Worm (Caenorhabditis elegans): ENCODE measurements around the gene C34E10.10.

Gene C34E10.10

ce11 chrIII:5230415-5230814, 2.7 kb upstream of the C34E10.10 start, which contains the start of gene prmt-5 (continued):
- no peak for TF ChIP-seq unc-39 (tag; optimal IDR thresholded peaks at IDR 0.05)
- peak; percentile 76 for TF ChIP-seq aly-2 (tag; optimal IDR thresholded peaks at IDR 0.05)
- TF ChIP-seq sea-2 (GFP tag; optimal IDR thresholded peaks at IDR 0.05): no peak
- no peak for TF ChIP-seq mml-1 (tag; optimal IDR thresholded peaks at IDR 0.05)
- TF ChIP-seq lsy-12 (tag; optimal IDR thresholded peaks at IDR 0.05): peak; percentile 81
- no peak for TF ChIP-seq lin-15B (tag; optimal IDR thresholded peaks at IDR 0.05)
- no peak for TF ChIP-seq nhr-67 (tag; optimal IDR thresholded peaks at IDR 0.05)
- no peak for TF ChIP-seq lin-39 (tag; optimal IDR thresholded peaks at IDR 0.05)

ce11 chrIII:5229511-5230250, 2.0 kb upstream of the C34E10.10 start:
- no peak for TF ChIP-seq skn-1 (tag; optimal IDR thresholded peaks at IDR 0.05)
- no peak for TF ChIP-seq nhr-28 (tag; optimal IDR thresholded peaks at IDR 0.05)
- TF ChIP-seq fkh-2 (tag; optimal IDR thresholded peaks at IDR 0.05): no peak
- TF ChIP-seq nhr-77 (tag; optimal IDR thresholded peaks at IDR 0.05): no peak
- no peak for TF ChIP-seq ceh-16 (tag; optimal IDR thresholded peaks at IDR 0.05)
- no peak for TF ChIP-seq ceh-82 (tag; optimal IDR thresholded peaks at IDR 0.05)
- TF ChIP-seq lin-39 (tag; optimal IDR thresholded peaks at IDR 0.05): no peak
- no peak for TF ChIP-seq pha-4 (tag; optimal IDR thresholded peaks at IDR 0.05)

- TF ChIP-seq elt-2 (tag; optimal IDR thresholded peaks at IDR 0.05) (no peak), hmg-11 (tag; optimal IDR thresholded peaks at IDR 0.05) (no peak), mdl-1 (tag; optimal IDR thresholded peaks at IDR 0.05) (no peak)
These were observed 1.2 kb upstream of the C34E10.10 start for ce11 chrIII:5228839-5229238.

- no peak for TF ChIP-seq nhr-28 (tag; optimal IDR thresholded peaks at IDR 0.05)
- TF ChIP-seq snpc-4 (tag; optimal IDR thresholded peaks at IDR 0.05): no peak
- TF ChIP-seq fkh-10 (GFP tag; optimal IDR thresholded peaks at IDR 0.05): no peak
- TF ChIP-seq ceh-82 (tag; optimal IDR thresholded peaks at IDR 0.05): no peak
- TF ChIP-seq tbx-2 (tag; optimal IDR thresholded peaks at IDR 0.05): no peak
- no peak for TF ChIP-seq egl-5 (tag; optimal IDR thresholded peaks at IDR 0.05)
- no peak for TF ChIP-seq pha-4 (tag; optimal IDR thresholded peaks at IDR 0.05)
- TF ChIP-seq elt-1 (tag; optimal IDR thresholded peaks at IDR 0.05): no peak
- TF ChIP-seq pqm-1 (tag; optimal IDR thresholded peaks at IDR 0.05): no peak
- TF ChIP-seq ztf-11 (tag; optimal IDR thresholded peaks at IDR 0.05): no peak
- TF ChIP-seq nhr-76 (tag; optimal IDR thresholded peaks at IDR 0.05): no peak
These were observed 2.4 kb downstream of the C34E10.10 start, which contains the start of gene nex-1 for ce11 chrIII:5225321-5225720. Gene nex-1, plus strand, starts transcription at chrIII:5225621.

- TF ChIP-seq nhr-23 (tag; optimal IDR thresholded peaks at IDR 0.05): peak; percentile 44
- TF ChIP-seq hmg-11 (tag; optimal IDR thresholded peaks at IDR 0.05): no peak
- no peak for TF ChIP-seq egl-5 (tag; optimal IDR thresholded peaks at IDR 0.05)
- TF ChIP-seq pha-4 (tag; optimal IDR thresholded peaks at IDR 0.05): peak; percentile 12
- TF ChIP-seq snpc-4 (tag; optimal IDR thresholded peaks at IDR 0.05): no peak
- TF ChIP-seq nhr-12 (tag; optimal IDR thresholded peaks at IDR 0.05): no peak
- peak; percentile 3 for TF ChIP-seq egl-27 (tag; optimal IDR thresholded peaks at IDR 0.05)
- no peak for TF ChIP-seq tbx-2 (tag; optimal IDR thresholded peaks at IDR 0.05)
- TF ChIP-seq lin-15B (tag; optimal IDR thresholded peaks at IDR 0.05): no peak
- TF ChIP-seq ceh-82 (tag; optimal IDR thresholded peaks at IDR 0.05): no peak
- TF ChIP-seq unc-39 (tag; optimal IDR thresholded peaks at IDR 0.05): no peak
- no peak for TF ChIP-seq nhr-237 (tag; optimal IDR thresholded peaks at IDR 0.05)
- TF ChIP-seq ztf-11 (tag; optimal IDR thresholded peaks at IDR 0.05): no peak
- no peak for TF ChIP-seq nhr-67 (tag; optimal IDR thresholded peaks at IDR 0.05)
- no peak for TF ChIP-seq nhr-43 (tag; optimal IDR thresholded peaks at IDR 0.05; ENCODE audit: poor library complexity, severe bottlenecking)
- TF ChIP-seq elt-1 (tag; optimal IDR thresholded peaks at IDR 0.05): no peak
- TF ChIP-seq ceh-16 (tag; optimal IDR thresholded peaks at IDR 0.05): no peak
- no peak for TF ChIP-seq elt-3 (tag; optimal IDR thresholded peaks at IDR 0.05)
- no peak for TF ChIP-seq nhr-25 (tag; optimal IDR thresholded peaks at IDR 0.05)
- no peak for TF ChIP-seq lsy-12 (tag; optimal IDR thresholded peaks at IDR 0.05)
- peak; percentile 28 for TF ChIP-seq nfya-1 (tag; optimal IDR thresholded peaks at IDR 0.05; ENCODE audit: insufficient read depth)
- TF ChIP-seq pqm-1 (tag; optimal IDR thresholded peaks at IDR 0.05): peak; percentile 12
- TF ChIP-seq jun-1 (tag; optimal IDR thresholded peaks at IDR 0.05): peak; percentile 44
- TF ChIP-seq ceh-28 (tag; optimal IDR thresholded peaks at IDR 0.05): no peak
- TF ChIP-seq fkh-2 (tag; optimal IDR thresholded peaks at IDR 0.05): no peak
- peak; percentile 10 for TF ChIP-seq fos-1 (tag; optimal IDR thresholded peaks at IDR 0.05)
- no peak for TF ChIP-seq daf-12 (tag; optimal IDR thresholded peaks at IDR 0.05)
- no peak for TF ChIP-seq eor-1 (tag; optimal IDR thresholded peaks at IDR 0.05)
- TF ChIP-seq elt-2 (tag; optimal IDR thresholded peaks at IDR 0.05): peak; percentile 37
- TF ChIP-seq fkh-10 (GFP tag; optimal IDR thresholded peaks at IDR 0.05): no peak
- peak; percentile 20 for TF ChIP-seq ama-1 (optimal IDR thresholded peaks at IDR 0.05)
- no peak for TF ChIP-seq nhr-77 (tag; optimal IDR thresholded peaks at IDR 0.05)
- no peak for TF ChIP-seq aly-2 (tag; optimal IDR thresholded peaks at IDR 0.05)
- TF ChIP-seq mdl-1 (tag; optimal IDR thresholded peaks at IDR 0.05): no peak
- no peak for TF ChIP-seq lin-39 (tag; optimal IDR thresholded peaks at IDR 0.05)
- TF ChIP-seq sea-2 (GFP tag; optimal IDR thresholded peaks at IDR 0.05): no peak
- no peak for TF ChIP-seq R02D3.7 (tag; optimal IDR thresholded peaks at IDR 0.05)
- TF ChIP-seq skn-1 (tag; optimal IDR thresholded peaks at IDR 0.05): no peak
These were observed 2.8 kb downstream of the C34E10.10 start for ce11 chrIII:5224908-5225307.
